Worm (Caenorhabditis elegans) whole organism, mixed stage, embryonic: ENCODE data around the gene F26G1.2.
A peak's percentile ranks its signal among the peaks of the same experiment; 100 is the strongest.

Experiments used
- M03D4.4 ChIP-seq: sonication (generic microtip); optimal IDR thresholded peaks from 2 replicates; lab custom pipeline; 2017; ENCODE audit warnings: mild to moderate bottlenecking, missing genetic modification characterization, missing compliant biosample characterization
- bed-3 ChIP-seq: fragments of 200-800 bp; sonication (Bioruptor generic); optimal IDR thresholded peaks from 3 replicates; lab custom pipeline; 2018; ENCODE audit warnings: mild to moderate bottlenecking, missing genetic modification characterization, moderate library complexity, missing compliant biosample characterization
- blmp-1 ChIP-seq: fragments of 150-350 bp; optimal IDR thresholded peaks from 2 replicates; lab custom pipeline; 2014; ENCODE audit warnings: missing biosample characterization, missing genetic modification characterization
- ceh-39 ChIP-seq: fragments of 150-350 bp; optimal IDR thresholded peaks from 2 replicates; lab custom pipeline; 2014; ENCODE audit warnings: missing biosample characterization, missing genetic modification characterization
- ceh-43 ChIP-seq: fragments of 200-800 bp; sonication (Bioruptor generic); optimal IDR thresholded peaks from 2 replicates; lab custom pipeline; 2018; ENCODE audit warnings: mild to moderate bottlenecking, missing genetic modification characterization, moderate library complexity, missing compliant biosample characterization
- ces-1 ChIP-seq: fragments of 150-350 bp; optimal IDR thresholded peaks from 2 replicates; lab custom pipeline; 2014; ENCODE audit warnings: missing biosample characterization, missing genetic modification reagents, missing genetic modification characterization
- cnd-1 ChIP-seq: fragments of 200-800 bp; sonication (Bioruptor generic); optimal IDR thresholded peaks from 2 replicates; lab custom pipeline; 2018; ENCODE audit warnings: mild to moderate bottlenecking, missing genetic modification characterization, missing compliant biosample characterization
- drap-1 ChIP-seq: fragments of 200-800 bp; sonication (Bioruptor generic); optimal IDR thresholded peaks from 3 replicates; lab custom pipeline; 2018; ENCODE audit warnings: mild to moderate bottlenecking, missing genetic modification characterization, missing compliant biosample characterization
- elt-1 ChIP-seq: sonication (generic microtip); optimal IDR thresholded peaks from 2 replicates; lab custom pipeline; 2017; ENCODE audit warnings: missing genetic modification characterization, mild to moderate bottlenecking, missing compliant biosample characterization, antibody characterized with exemption, moderate library complexity, borderline replicate concordance; ENCODE audit not compliant: insufficient read depth
- elt-3 ChIP-seq: fragments of 150-350 bp; optimal IDR thresholded peaks from 2 replicates; lab custom pipeline; 2014; ENCODE audit warnings: missing biosample characterization, missing genetic modification characterization
- flh-1 ChIP-seq: fragments of 200-800 bp; sonication (Bioruptor generic); optimal IDR thresholded peaks from 2 replicates; lab custom pipeline; 2018; ENCODE audit warnings: mild to moderate bottlenecking, missing genetic modification characterization, moderate library complexity, missing compliant biosample characterization
- ham-2 ChIP-seq: fragments of 200-800 bp; sonication (Bioruptor generic); optimal IDR thresholded peaks from 2 replicates; lab custom pipeline; 2018; ENCODE audit warnings: mild to moderate bottlenecking, missing genetic modification characterization, missing compliant biosample characterization
- hlh-1 ChIP-seq: fragments of 150-350 bp; optimal IDR thresholded peaks from 2 replicates; lab custom pipeline; 2014; ENCODE audit warnings: missing biosample characterization, missing genetic modification reagents, missing genetic modification characterization
- lin-13 ChIP-seq: fragments of 150-350 bp; optimal IDR thresholded peaks from 2 replicates; lab custom pipeline; 2014; ENCODE audit warnings: missing biosample characterization, missing genetic modification characterization
- lin-32 ChIP-seq: fragments of 200-800 bp; sonication (Bioruptor generic); optimal IDR thresholded peaks from 2 replicates; lab custom pipeline; 2018; ENCODE audit warnings: mild to moderate bottlenecking, missing genetic modification characterization, missing compliant biosample characterization
- lsy-2 ChIP-seq: fragments of 150-350 bp; optimal IDR thresholded peaks from 2 replicates; lab custom pipeline; 2014; ENCODE audit warnings: missing biosample characterization, missing genetic modification characterization
- mab-5 ChIP-seq: fragments of 150-350 bp; optimal IDR thresholded peaks from 2 replicates; lab custom pipeline; 2014; ENCODE audit warnings: missing biosample characterization, missing genetic modification characterization
- mls-2 ChIP-seq: sonication (generic microtip); optimal IDR thresholded peaks from 2 replicates; lab custom pipeline; 2016; ENCODE audit warnings: mild to moderate bottlenecking, missing genetic modification characterization, moderate library complexity, missing compliant biosample characterization
- nhr-12 ChIP-seq: fragments of 150-350 bp; optimal IDR thresholded peaks from 2 replicates; lab custom pipeline; 2014; ENCODE audit warnings: missing biosample characterization, missing genetic modification characterization
- nhr-2 ChIP-seq: fragments of 150-350 bp; optimal IDR thresholded peaks from 2 replicates; lab custom pipeline; 2014; ENCODE audit warnings: missing biosample characterization, missing genetic modification characterization
- nhr-237 ChIP-seq: fragments of 150-350 bp; optimal IDR thresholded peaks from 2 replicates; lab custom pipeline; 2014; ENCODE audit warnings: missing biosample characterization, missing genetic modification characterization
- nhr-28 ChIP-seq: fragments of 150-350 bp; optimal IDR thresholded peaks from 2 replicates; lab custom pipeline; 2014; ENCODE audit warnings: missing biosample characterization, missing genetic modification characterization
- nhr-76 ChIP-seq: sonication (generic microtip); optimal IDR thresholded peaks from 2 replicates; lab custom pipeline; 2017; ENCODE audit warnings: missing biosample characterization, missing genetic modification characterization
- pha-4 ChIP-seq: fragments of 150-350 bp; optimal IDR thresholded peaks from 2 replicates; lab custom pipeline; 2018; ENCODE audit warnings: missing biosample characterization, missing genetic modification reagents, missing genetic modification characterization
- sem-2 ChIP-seq: fragments of 200-800 bp; sonication (Bioruptor generic); optimal IDR thresholded peaks from 2 replicates; lab custom pipeline; 2018; ENCODE audit warnings: mild to moderate bottlenecking, missing genetic modification characterization, missing compliant biosample characterization
- snpc-4 ChIP-seq: fragments of 150-350 bp; optimal IDR thresholded peaks from 2 replicates; lab custom pipeline; 2014; ENCODE audit warnings: missing biosample characterization, missing genetic modification characterization
- sptf-1 ChIP-seq: sonication (generic microtip); optimal IDR thresholded peaks from 2 replicates; lab custom pipeline; 2017; ENCODE audit warnings: mild to moderate bottlenecking, missing genetic modification characterization, moderate library complexity, missing compliant biosample characterization
- unc-120 ChIP-seq: sonication (generic microtip); optimal IDR thresholded peaks from 2 replicates; lab custom pipeline; 2017; ENCODE audit warnings: missing genetic modification characterization, missing compliant biosample characterization; ENCODE audit not compliant: poor library complexity, severe bottlenecking
- unc-39 ChIP-seq: fragments of 150-350 bp; optimal IDR thresholded peaks from 2 replicates; lab custom pipeline; 2014; ENCODE audit warnings: missing biosample characterization, missing genetic modification characterization
- unc-62 ChIP-seq: fragments of 150-350 bp; optimal IDR thresholded peaks from 2 replicates; lab custom pipeline; 2014; ENCODE audit warnings: missing biosample characterization, missing genetic modification reagents, missing genetic modification characterization
- zip-8 ChIP-seq: fragments of 150-350 bp; optimal IDR thresholded peaks from 2 replicates; lab custom pipeline; 2014; ENCODE audit warnings: missing biosample characterization, missing genetic modification characterization

Gene F26G1.2

DNA sequence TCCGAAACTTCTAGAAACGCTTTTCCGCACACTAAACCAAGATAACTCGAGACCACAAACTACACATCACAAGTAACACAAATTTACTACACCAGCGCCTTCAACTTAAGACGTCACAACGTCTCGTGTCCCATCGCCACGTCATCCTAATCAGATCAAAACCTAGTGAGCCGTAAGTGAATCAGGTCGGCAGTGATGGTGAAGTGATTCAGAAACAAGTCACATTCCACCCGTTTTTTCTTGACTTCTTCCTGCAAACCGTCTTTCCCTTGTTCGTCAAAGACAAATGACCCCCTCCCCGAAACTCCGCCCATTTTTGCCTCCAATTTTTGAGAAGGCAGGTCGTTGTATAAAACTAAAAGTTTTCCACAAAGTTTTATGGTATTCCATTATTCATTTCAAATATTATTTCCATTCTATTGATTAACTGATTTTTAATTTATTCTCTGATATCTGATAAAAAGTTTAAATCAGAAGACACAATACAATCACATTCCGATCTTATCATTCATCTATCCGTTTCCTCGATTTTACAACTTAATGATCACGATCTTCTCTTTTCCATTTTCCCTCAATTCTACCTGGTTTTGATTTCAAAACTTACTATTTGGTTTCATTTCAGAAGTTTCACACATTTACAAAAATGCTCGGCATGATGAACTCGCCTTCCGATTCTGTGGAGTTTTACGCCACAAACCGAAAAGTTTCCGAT lies at the start of gene F26G1.2:
Gene F26G1.2 (plus strand): TSS at position 508 of the 712 bp plus-strand sequence.
- no peak for TF ChIP-seq cnd-1 (tag; lab: Kevin White, UChicago)
- TF ChIP-seq nhr-28 (tag; lab: Kevin White, UChicago), result no peak
- no peak for TF ChIP-seq lin-13
- no peak for TF ChIP-seq drap-1 (GFP tag; lab: Kevin White, UChicago)
- TF ChIP-seq zip-8, result no peak
- TF ChIP-seq hlh-1, result no peak
- TF ChIP-seq elt-3 (tag; lab: Kevin White, UChicago), result no peak
- TF ChIP-seq nhr-12 (tag; lab: Kevin White, UChicago), result no peak
- TF ChIP-seq, all 35 proteins: peak for 0

DNA sequence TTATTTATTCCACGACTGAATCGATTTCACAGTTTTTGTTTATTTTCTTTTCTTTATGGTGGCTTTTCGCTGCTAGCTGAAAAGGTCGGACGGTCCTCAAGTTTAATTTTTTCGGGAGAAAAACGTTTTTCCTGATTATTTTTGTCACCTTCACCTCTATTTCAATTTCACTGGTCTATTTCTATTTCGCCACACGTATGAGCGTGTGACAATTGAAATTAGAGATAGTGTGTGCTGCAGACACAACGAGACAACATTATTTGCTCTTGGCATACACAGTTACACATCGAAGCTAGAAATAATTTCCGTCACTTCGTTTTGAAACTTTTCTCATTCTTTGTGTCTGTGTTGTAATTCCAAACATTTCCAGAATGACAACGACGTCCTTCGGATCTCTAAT lies 47.2 kb upstream of the F26G1.2 start, which contains the start of gene F41C3.8:
Gene F41C3.8 (plus strand): TSS at position 371 of the 400 bp plus-strand sequence.
- TF ChIP-seq M03D4.4 (no peak), sem-2 (no peak), nhr-237 (tag; lab: Kevin White, UChicago) (no peak), drap-1 (GFP tag; lab: Kevin White, UChicago) (no peak), sptf-1 (tag; lab: Kevin White, UChicago) (no peak), lin-32 (no peak), mab-5 (tag; lab: Kevin White, UChicago) (no peak), lin-13 (no peak), unc-62 (GFP tag; lab: Kevin White, UChicago) (no peak), nhr-2 (tag; lab: Kevin White, UChicago) (no peak), ceh-43 (GFP tag; lab: Kevin White, UChicago) (no peak), cnd-1 (tag; lab: Kevin White, UChicago) (no peak), ham-2 (no peak), hlh-1 (no peak)

- peak; percentile 12 for TF ChIP-seq hlh-1
- no peak for TF ChIP-seq cnd-1 (tag; lab: Kevin White, UChicago)
Observed at ce11 chrII:4726120-4726519, 36.8 kb upstream of the F26G1.2 start, which contains the start of gene F10G7.10. TSS of gene F10G7.10 (minus strand) at chrII:4726264.

DNA sequence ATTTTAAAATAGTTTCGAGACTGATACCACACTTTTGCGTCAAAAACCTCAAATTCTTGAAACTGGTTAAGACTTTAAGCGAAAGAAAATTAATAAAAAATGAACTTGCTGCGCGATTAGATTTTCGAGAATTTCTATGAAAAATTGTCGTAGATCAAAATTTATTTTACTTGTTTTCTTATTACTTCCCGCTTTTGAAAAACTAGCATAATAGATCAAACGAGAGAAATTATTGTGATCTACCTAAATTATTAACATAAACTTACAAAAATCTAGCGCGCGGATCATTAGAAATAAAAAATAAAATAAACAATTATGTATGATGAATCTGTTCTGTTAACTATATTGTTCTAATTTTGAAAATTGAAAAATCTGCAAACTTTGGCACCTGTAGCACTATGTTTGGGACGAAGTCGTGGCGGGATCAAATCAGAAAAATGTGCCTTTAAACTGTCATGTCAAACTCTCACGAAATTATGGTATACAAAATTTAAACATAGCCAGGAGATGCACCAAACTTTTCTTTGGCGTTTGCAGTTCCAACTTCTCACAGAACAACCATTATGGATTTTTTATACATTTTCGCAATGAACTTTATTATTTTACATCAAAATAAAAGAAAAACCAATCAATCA lies 36.0 kb upstream of the F26G1.2 start:
- TF ChIP-seq bed-3 (GFP tag; lab: Kevin White, UChicago), result no peak
- no peak for TF ChIP-seq elt-1 (tag; lab: Kevin White, UChicago)
- no peak for TF ChIP-seq unc-39
- no peak for TF ChIP-seq lin-13
- no peak for TF ChIP-seq sem-2
- no peak for TF ChIP-seq nhr-12 (tag; lab: Kevin White, UChicago)
- TF ChIP-seq ceh-39, result no peak
- no peak for TF ChIP-seq nhr-28 (tag; lab: Kevin White, UChicago)
- TF ChIP-seq ceh-43 (GFP tag; lab: Kevin White, UChicago), result no peak
- TF ChIP-seq blmp-1, result no peak
- TF ChIP-seq lin-32, result no peak
- no peak for TF ChIP-seq pha-4 (tag; lab: Kevin White, UChicago)
- no peak for TF ChIP-seq ham-2
- TF ChIP-seq snpc-4 (tag; lab: Kevin White, UChicago), result no peak

DNA sequence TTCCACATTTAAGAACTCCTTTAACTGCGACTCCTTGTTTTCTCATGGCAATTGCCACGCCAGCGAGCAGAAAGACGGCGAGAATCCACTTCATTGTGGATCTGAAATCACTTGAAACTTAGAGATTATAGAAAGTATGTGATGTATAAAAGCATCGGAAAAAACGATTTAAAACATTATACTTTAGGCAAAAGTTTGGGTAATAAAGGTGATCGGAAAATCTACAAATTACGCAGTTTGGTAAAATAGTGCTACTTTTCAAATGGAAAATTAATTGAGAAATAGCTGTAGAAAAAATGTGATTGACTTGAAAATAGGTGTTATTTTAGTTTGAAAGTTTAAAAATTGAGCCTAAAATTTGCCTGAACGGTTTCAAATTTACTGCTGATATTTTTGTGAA lies 35.1 kb upstream of the F26G1.2 start, which contains the start of gene ttr-41:
Gene ttr-41 (minus strand): TSS at position 101 of the 400 bp plus-strand sequence.
- no peak for TF ChIP-seq snpc-4 (tag; lab: Kevin White, UChicago)
- no peak for TF ChIP-seq nhr-2 (tag; lab: Kevin White, UChicago)
- TF ChIP-seq unc-120 (tag; lab: Kevin White, UChicago), result no peak
- TF ChIP-seq mab-5 (tag; lab: Kevin White, UChicago), result no peak
- TF ChIP-seq ces-1 (GFP tag; lab: Kevin White, UChicago), result no peak
- no peak for TF ChIP-seq zip-8
- no peak for TF ChIP-seq nhr-76 (tag; lab: Kevin White, UChicago)
- TF ChIP-seq flh-1 (GFP tag; lab: Kevin White, UChicago), result no peak
- no peak for TF ChIP-seq unc-39
- TF ChIP-seq sem-2, result no peak
- no peak for TF ChIP-seq lsy-2
- no peak for TF ChIP-seq lin-32
- TF ChIP-seq mls-2 (tag; lab: Kevin White, UChicago), result no peak
- TF ChIP-seq drap-1 (GFP tag; lab: Kevin White, UChicago), result no peak
